Worm (Caenorhabditis elegans): ENCODE results near the gene mom-1.

The mom-1 gene

ce11 chrX:6274270-6274669 lies 18.6 kb upstream of the mom-1 start (continued):
- no peak for TF ChIP-seq lin-39 (tag; optimal IDR thresholded peaks at IDR 0.05)
- no peak for TF ChIP-seq zip-2 (tag; optimal IDR thresholded peaks at IDR 0.05)

- no peak for TF ChIP-seq lin-15B (tag; optimal IDR thresholded peaks at IDR 0.05)
- TF ChIP-seq hmg-1.1 (GFP tag; IDR thresholded peaks at IDR 0.05), result no peak
- TF ChIP-seq pqm-1 (tag; optimal IDR thresholded peaks at IDR 0.05), result no peak
- TF ChIP-seq ceh-32 (tag; optimal IDR thresholded peaks at IDR 0.05; ENCODE audit: poor library complexity), result no peak
- 0 out of 2 replicates have a peak, but pooled peaks have one; percentile 13 for TF ChIP-seq ceh-44 (GFP tag; IDR thresholded peaks at IDR 0.05)
- no peak for TF ChIP-seq F44E2.7 (GFP tag; IDR thresholded peaks at IDR 0.05)
- TF ChIP-seq nhr-28 (tag; optimal IDR thresholded peaks at IDR 0.05), result peak; percentile 38
- no peak for TF ChIP-seq aha-1 (tag)
- TF ChIP-seq zag-1 (tag; optimal IDR thresholded peaks at IDR 0.05), result no peak
- no peak for TF ChIP-seq lin-1 (GFP tag; IDR thresholded peaks at IDR 0.05)
- TF ChIP-seq sdz-12 (GFP tag; optimal IDR thresholded peaks at IDR 0.05), result no peak
- peak; percentile 60 for TF ChIP-seq nhr-25 (tag; optimal IDR thresholded peaks at IDR 0.05; ENCODE audit: borderline replicate concordance, insufficient read depth)
- TF ChIP-seq dmd-8 (GFP tag; IDR thresholded peaks at IDR 0.05), result no peak
- no peak for TF ChIP-seq Y48G9A.11 (GFP tag; IDR thresholded peaks at IDR 0.05)
- no peak for TF ChIP-seq F26F4.8 (GFP tag; conservative IDR thresholded peaks at IDR 0.05)
- no peak for TF ChIP-seq dmd-9 (GFP tag; IDR thresholded peaks at IDR 0.05)
- TF ChIP-seq daf-8 (GFP tag; IDR thresholded peaks at IDR 0.05), result no peak
- no peak for TF ChIP-seq spr-3 (GFP tag; optimal IDR thresholded peaks at IDR 0.05)
- no peak for TF ChIP-seq lin-39 (tag; optimal IDR thresholded peaks at IDR 0.05)
- TF ChIP-seq fkh-10 (GFP tag; optimal IDR thresholded peaks at IDR 0.05), result no peak
- no peak for TF ChIP-seq nhr-42 (GFP tag; IDR thresholded peaks at IDR 0.05)
- no peak for TF ChIP-seq ceh-82 (tag; optimal IDR thresholded peaks at IDR 0.05)
- TF ChIP-seq Y105C5A.15 (GFP tag; IDR thresholded peaks at IDR 0.05), result no peak
- TF ChIP-seq hlh-11 (tag; optimal IDR thresholded peaks at IDR 0.05), result no peak
- TF ChIP-seq T20F7.1 (GFP tag; optimal IDR thresholded peaks at IDR 0.05), result no peak
- TF ChIP-seq F10B5.3 (tag; optimal IDR thresholded peaks at IDR 0.05), result no peak
These were observed 17.6 kb upstream of the mom-1 start for ce11 chrX:6275343-6275742.

- TF ChIP-seq nhr-28 (tag; optimal IDR thresholded peaks at IDR 0.05) (no peak), tag-97 (GFP tag; IDR thresholded peaks at IDR 0.05) (no peak), F44E2.7 (GFP tag; IDR thresholded peaks at IDR 0.05) (no peak), nhr-41 (GFP tag; IDR thresholded peaks at IDR 0.05) (no peak), php-3 (GFP tag; IDR thresholded peaks at IDR 0.05) (no peak), aha-1 (tag) (peak; percentile 95), lsy-2 (tag; optimal IDR thresholded peaks at IDR 0.05) (no peak)
These were observed 16.2 kb upstream of the mom-1 start for ce11 chrX:6276701-6277100.

- TF ChIP-seq mdt-29 (GFP tag; IDR thresholded peaks at IDR 0.05) (no peak), set-16 (GFP tag; IDR thresholded peaks at IDR 0.05) (no peak), nhr-41 (GFP tag; IDR thresholded peaks at IDR 0.05) (no peak), D1046.2 (GFP tag; IDR thresholded peaks at IDR 0.05) (no peak), hmg-1.1 (GFP tag; IDR thresholded peaks at IDR 0.05) (no peak), Y105C5A.15 (GFP tag; IDR thresholded peaks at IDR 0.05) (no peak), ceh-82 (tag; optimal IDR thresholded peaks at IDR 0.05) (no peak), nhr-48 (tag; optimal IDR thresholded peaks at IDR 0.05) (no peak), madf-5 (GFP tag; IDR thresholded peaks at IDR 0.05) (no peak), lin-15B (tag; optimal IDR thresholded peaks at IDR 0.05) (no peak), dmd-9 (GFP tag; IDR thresholded peaks at IDR 0.05) (no peak)
These were observed 15.7 kb upstream of the mom-1 start for ce11 chrX:6277252-6277651.

Measured in whole organism, L4 larva.